Fruit fly (Drosophila melanogaster) whole organism, adult: ENCODE results near the gene CG3436.
A peak's percentile ranks its signal among the peaks of the same experiment; 100 is the strongest.

ENCODE experiments used
- CG11617 ChIP-seq: fragments of 200-800 bp; sonication (Bioruptor generic); optimal IDR thresholded peaks from 2 replicates; lab custom pipeline; 2017; ENCODE audit warnings: mild to moderate bottlenecking, missing biosample characterization, missing genetic modification reagents, missing genetic modification characterization
- CG12768 ChIP-seq: fragments of 200-800 bp; sonication (Bioruptor generic); optimal IDR thresholded peaks from 2 replicates; lab custom pipeline; 2017; ENCODE audit warnings: missing biosample characterization, missing genetic modification characterization, mild to moderate bottlenecking, moderate library complexity, missing genetic modification reagents
- CG14711 ChIP-seq: fragments of 200-800 bp; sonication (Bioruptor generic); optimal IDR thresholded peaks from 2 replicates; lab custom pipeline; 2018; ENCODE audit warnings: missing biosample characterization, mild to moderate bottlenecking, missing genetic modification characterization, moderate library complexity
- CG1620 ChIP-seq: fragments of 200-800 bp; sonication (Bioruptor generic); optimal IDR thresholded peaks from 2 replicates; lab custom pipeline; 2016; ENCODE audit warnings: missing biosample characterization, missing genetic modification characterization
- CG33017 ChIP-seq: fragments of 200-800 bp; sonication (Bioruptor generic); optimal IDR thresholded peaks from 2 replicates; lab custom pipeline; 2018; ENCODE audit warnings: missing biosample characterization, mild to moderate bottlenecking, missing genetic modification characterization, moderate library complexity
- CG5204 ChIP-seq: fragments of 200-800 bp; sonication (Bioruptor generic); optimal IDR thresholded peaks from 2 replicates; lab custom pipeline; 2016; ENCODE audit warnings: missing biosample characterization, missing genetic modification characterization
- CG7045 ChIP-seq: fragments of 200-800 bp; sonication (Bioruptor generic); optimal IDR thresholded peaks from 2 replicates; lab custom pipeline; 2017; ENCODE audit warnings: missing biosample characterization, mild to moderate bottlenecking, missing genetic modification characterization
- CG7101 ChIP-seq: fragments of 200-800 bp; sonication (Bioruptor generic); optimal IDR thresholded peaks from 2 replicates; lab custom pipeline; 2018; ENCODE audit warnings: missing biosample characterization, mild to moderate bottlenecking, missing genetic modification characterization, moderate library complexity
- Clk ChIP-seq: fragments of 200-800 bp; sonication (Bioruptor generic); optimal IDR thresholded peaks from 2 replicates; lab custom pipeline; 2017; ENCODE audit warnings: missing biosample characterization, missing genetic modification characterization
- Crg-1 ChIP-seq: fragments of 200-800 bp; sonication (Bioruptor generic); optimal IDR thresholded peaks from 2 replicates; lab custom pipeline; 2016; ENCODE audit warnings: missing biosample characterization, missing genetic modification characterization
- Hr96 ChIP-seq: fragments of 200-800 bp; sonication (Bioruptor generic); optimal IDR thresholded peaks from 2 replicates; lab custom pipeline; 2016; ENCODE audit warnings: missing biosample characterization, missing genetic modification characterization
- Mnt ChIP-seq: fragments of 200-800 bp; sonication (Bioruptor generic); optimal IDR thresholded peaks from 2 replicates; lab custom pipeline; 2016; ENCODE audit warnings: missing biosample characterization, mild to moderate bottlenecking, missing genetic modification characterization
- bab1 ChIP-seq: fragments of 200-800 bp; sonication (Bioruptor generic); optimal IDR thresholded peaks from 3 replicates; lab custom pipeline; 2019; ENCODE audit warnings: missing biosample characterization, mild to moderate bottlenecking, missing genetic modification characterization, moderate library complexity
- cic ChIP-seq: fragments of 200-800 bp; sonication (Bioruptor generic); optimal IDR thresholded peaks from 2 replicates; lab custom pipeline; 2017; ENCODE audit warnings: missing biosample characterization, mild to moderate bottlenecking, missing genetic modification characterization, moderate library complexity
- cnc ChIP-seq, 2 experiments: fragments of >200 bp; optimal IDR thresholded peaks; 2 replicates each; lab custom pipeline; 2017
- kay ChIP-seq: fragments of 200-800 bp; sonication (Bioruptor generic); peaks from one replicate; lab custom pipeline; 2016; ENCODE audit warnings: missing biosample characterization, missing genetic modification characterization, borderline replicate concordance
- ovo ChIP-seq: fragments of 200-800 bp; sonication (Bioruptor generic); optimal IDR thresholded peaks from 2 replicates; lab custom pipeline; 2016; ENCODE audit warnings: missing biosample characterization, missing genetic modification characterization
- pad ChIP-seq: fragments of 200-800 bp; sonication (Bioruptor generic); optimal IDR thresholded peaks from 3 replicates; lab custom pipeline; 2017; ENCODE audit warnings: missing biosample characterization, missing genetic modification characterization, mild to moderate bottlenecking, moderate library complexity, missing genetic modification reagents
- tj ChIP-seq: fragments of 200-800 bp; sonication (Bioruptor generic); optimal IDR thresholded peaks from 3 replicates; lab custom pipeline; 2017; ENCODE audit warnings: missing biosample characterization, mild to moderate bottlenecking, missing genetic modification characterization, moderate library complexity
- toe ChIP-seq: fragments of 200-800 bp; sonication (Bioruptor generic); optimal IDR thresholded peaks from 2 replicates; lab custom pipeline; 2016; ENCODE audit warnings: missing biosample characterization, missing genetic modification characterization

CG3436 gene

DNA sequence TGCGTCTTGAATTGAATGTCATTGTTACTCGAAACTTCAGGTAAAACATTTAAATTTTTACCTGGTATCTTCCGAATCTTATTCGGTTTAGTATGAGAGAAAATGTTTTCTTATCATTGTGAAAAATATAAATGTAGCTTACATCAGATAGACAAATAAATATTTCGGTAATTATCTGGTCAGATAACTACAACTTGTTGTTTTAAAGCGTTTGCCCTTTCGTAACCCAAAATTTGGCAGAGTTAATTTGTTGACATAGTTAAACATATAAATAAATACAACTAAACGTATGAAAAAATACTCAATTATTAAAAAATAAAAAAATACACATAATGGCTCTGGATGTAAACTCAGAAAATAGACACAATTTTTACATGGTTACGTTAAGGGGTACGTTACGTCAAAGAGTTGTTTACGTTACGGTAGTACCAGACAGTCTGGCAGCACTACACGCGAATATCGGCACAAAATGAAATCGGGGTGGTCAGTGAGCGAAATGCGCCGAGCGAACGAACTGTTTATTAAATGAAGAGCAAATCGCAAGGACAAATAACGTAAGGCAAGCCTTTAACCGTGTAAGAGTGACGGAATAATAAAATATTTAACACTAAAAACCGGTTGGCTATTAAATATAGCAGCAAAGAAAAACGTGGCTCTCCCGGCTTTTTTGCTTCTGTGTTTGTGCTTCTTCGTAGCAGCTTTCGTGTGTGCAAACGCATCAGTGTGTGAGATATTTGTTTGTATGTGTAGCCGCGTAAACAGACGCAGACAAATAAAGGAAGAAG, 26.7 kb downstream of the CG3436 start:
- TF ChIP-seq pad (GFP tag; lab: Kevin White, UChicago) (peak; percentile 35), kay (GFP tag; lab: Kevin White, UChicago) (peak; percentile 93), ovo (GFP tag; lab: Kevin White, UChicago) (no peak), CG1620 (GFP tag; lab: Kevin White, UChicago) (no peak), toe (no peak), cic (GFP tag; lab: Kevin White, UChicago) (peak; percentile 61), Mnt (GFP tag; lab: Kevin White, UChicago) (peak; percentile 77), CG7045 (GFP tag; lab: Kevin White, UChicago) (peak; percentile 19), Clk (GFP tag; lab: Kevin White, UChicago) (no peak), bab1 (GFP tag; lab: Kevin White, UChicago) (peak; percentile 13), tj (GFP tag; lab: Kevin White, UChicago) (peak; percentile 12), CG12768 (GFP tag; lab: Kevin White, UChicago) (peak; percentile 5), Hr96 (GFP tag; lab: Kevin White, UChicago) (no peak), Crg-1 (GFP tag; lab: Kevin White, UChicago) (peak; percentile 5)

DNA sequence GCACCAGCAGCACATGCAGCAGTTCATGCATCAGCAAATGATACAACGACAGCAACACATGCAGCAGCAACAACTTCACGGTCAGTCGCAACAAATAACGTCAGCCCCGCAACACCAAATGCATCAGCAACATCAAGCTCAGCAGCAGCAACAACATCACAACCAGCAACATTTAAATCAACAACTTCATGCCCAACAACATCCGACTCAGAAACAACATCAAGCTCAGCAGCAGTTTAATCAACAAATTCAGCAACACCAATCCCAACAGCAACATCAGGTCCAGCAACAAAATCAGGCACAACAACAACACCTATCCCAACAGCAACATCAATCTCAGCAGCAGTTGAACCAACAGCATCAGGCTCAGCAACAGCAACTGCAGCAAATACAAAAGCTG, 39.8 kb downstream of the CG3436 start:
- no peak for TF ChIP-seq CG7045 (GFP tag; lab: Kevin White, UChicago)
- TF ChIP-seq CG1620 (GFP tag; lab: Kevin White, UChicago): no peak
- no peak for TF ChIP-seq Clk (GFP tag; lab: Kevin White, UChicago)
- no peak for TF ChIP-seq cic (GFP tag; lab: Kevin White, UChicago)
- TF ChIP-seq CG7101 (tag; lab: Kevin White, UChicago): no peak
- no peak for TF ChIP-seq ovo (GFP tag; lab: Kevin White, UChicago)
- no peak for TF ChIP-seq tj (GFP tag; lab: Kevin White, UChicago)
- no peak for TF ChIP-seq CG5204 (GFP tag; lab: Kevin White, UChicago)
- TF ChIP-seq cnc (optimal IDR thresholded peaks at IDR 0.05; lab: Kevin White, UChicago): no peak
- TF ChIP-seq toe: no peak
- TF ChIP-seq pad (GFP tag; lab: Kevin White, UChicago): no peak
- TF ChIP-seq kay (GFP tag; lab: Kevin White, UChicago): no peak
- TF ChIP-seq CG12768 (GFP tag; lab: Kevin White, UChicago): no peak
- TF ChIP-seq Crg-1 (GFP tag; lab: Kevin White, UChicago): no peak
- TF ChIP-seq CG11617 (GFP tag; lab: Kevin White, UChicago): no peak

DNA sequence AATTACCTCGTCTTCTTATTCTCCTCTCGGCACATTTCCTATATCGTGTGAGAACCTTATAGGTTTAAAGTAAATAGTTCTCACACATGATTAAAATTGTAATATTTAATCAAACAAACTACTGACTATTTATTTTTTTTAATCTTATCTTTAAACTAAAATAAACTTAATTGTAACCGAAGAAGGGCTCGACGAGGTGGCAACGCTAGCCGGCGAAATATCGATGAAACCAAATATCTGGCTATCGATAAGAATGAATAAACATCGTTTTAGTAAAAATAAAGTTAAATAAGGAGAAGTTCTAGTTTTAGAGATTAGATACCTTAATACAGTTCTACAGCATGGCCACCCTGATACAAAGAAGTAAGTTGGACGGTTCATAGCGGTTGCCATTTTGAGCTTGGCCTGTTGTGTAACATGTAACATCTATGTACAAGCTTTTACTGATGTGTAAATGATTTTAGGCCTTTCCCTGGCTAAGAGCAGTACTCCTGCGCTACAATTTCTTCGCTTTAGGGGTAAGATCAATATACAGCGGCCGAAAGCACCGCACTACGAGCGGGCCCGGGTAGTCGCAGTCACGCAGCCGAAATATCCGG, 47.8 kb downstream of the CG3436 start, which contains the start of gene mRpL10:
TSS of gene mRpL10 (plus strand) at position 251 of the 599 bp plus-strand sequence.
- TF ChIP-seq bab1 (GFP tag; lab: Kevin White, UChicago) (peak; percentile 70), cic (GFP tag; lab: Kevin White, UChicago) (peak; percentile 4), CG7101 (tag; lab: Kevin White, UChicago) (peak; percentile 42), ovo (GFP tag; lab: Kevin White, UChicago) (peak; percentile 0), CG33017 (tag; lab: Kevin White, UChicago) (peak; percentile 65), CG12768 (GFP tag; lab: Kevin White, UChicago) (no peak), Clk (GFP tag; lab: Kevin White, UChicago) (no peak), toe (no peak), CG1620 (GFP tag; lab: Kevin White, UChicago) (peak; percentile 7), CG11617 (GFP tag; lab: Kevin White, UChicago) (peak; percentile 87), CG5204 (GFP tag; lab: Kevin White, UChicago) (no peak), pad (GFP tag; lab: Kevin White, UChicago) (peak; percentile 44), cnc (optimal IDR thresholded peaks at IDR 0.05; lab: Kevin White, UChicago) (no peak), Mnt (GFP tag; lab: Kevin White, UChicago) (peak; percentile 77), CG14711 (tag; lab: Kevin White, UChicago) (peak; percentile 55), CG7045 (GFP tag; lab: Kevin White, UChicago) (peak; percentile 18), Hr96 (GFP tag; lab: Kevin White, UChicago) (no peak), kay (GFP tag; lab: Kevin White, UChicago) (no peak), Crg-1 (GFP tag; lab: Kevin White, UChicago) (peak; percentile 67), tj (GFP tag; lab: Kevin White, UChicago) (peak; percentile 44)

DNA sequence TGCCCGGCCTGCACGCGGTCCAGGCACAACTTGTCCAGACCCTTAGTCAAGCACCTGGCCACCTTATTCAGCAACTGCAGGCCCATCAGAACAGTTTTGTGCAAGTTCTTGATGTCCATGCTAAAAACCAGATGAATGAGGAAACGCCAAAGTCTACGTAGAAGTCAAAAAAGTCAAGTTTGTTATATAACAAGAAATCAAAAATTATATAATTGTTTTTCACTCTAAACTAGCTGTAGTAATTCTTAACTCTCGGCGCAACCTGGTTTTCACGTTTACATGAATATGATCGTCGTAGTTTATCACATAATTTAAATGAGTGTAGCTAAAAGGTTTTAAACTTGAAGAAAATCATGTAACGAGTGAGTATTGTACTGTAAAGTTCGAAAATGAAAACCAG, 48.7 kb downstream of the CG3436 start:
- TF ChIP-seq pad (GFP tag; lab: Kevin White, UChicago): no peak
- no peak for TF ChIP-seq CG7101 (tag; lab: Kevin White, UChicago)
- no peak for TF ChIP-seq cnc (optimal IDR thresholded peaks at IDR 0.05; lab: Kevin White, UChicago)
- TF ChIP-seq cic (GFP tag; lab: Kevin White, UChicago): no peak
- TF ChIP-seq tj (GFP tag; lab: Kevin White, UChicago): no peak
- no peak for TF ChIP-seq CG11617 (GFP tag; lab: Kevin White, UChicago)
- TF ChIP-seq Hr96 (GFP tag; lab: Kevin White, UChicago): no peak
- no peak for TF ChIP-seq CG1620 (GFP tag; lab: Kevin White, UChicago)
- no peak for TF ChIP-seq Crg-1 (GFP tag; lab: Kevin White, UChicago)
- TF ChIP-seq toe: no peak
- TF ChIP-seq CG12768 (GFP tag; lab: Kevin White, UChicago): no peak
- TF ChIP-seq ovo (GFP tag; lab: Kevin White, UChicago): no peak
- no peak for TF ChIP-seq CG33017 (tag; lab: Kevin White, UChicago)

DNA sequence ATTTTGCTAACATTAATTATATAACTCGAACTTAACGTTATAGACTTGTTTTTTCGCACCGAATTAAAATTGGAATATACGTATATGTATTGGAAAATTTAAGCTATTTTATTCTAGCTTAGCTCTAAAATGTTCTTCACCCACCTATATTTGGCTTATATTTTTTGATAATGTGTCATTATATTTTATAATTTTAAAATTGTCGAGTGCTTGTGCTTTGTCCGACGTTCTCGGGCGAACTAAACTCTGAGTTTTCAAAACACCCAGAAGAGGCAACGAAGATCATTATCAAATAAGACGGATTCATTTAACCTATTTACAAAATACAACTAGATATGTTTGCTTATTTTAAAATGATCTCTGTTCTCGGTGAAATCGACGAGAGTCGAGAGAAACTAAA, 50.7 kb downstream of the CG3436 start:
- TF ChIP-seq CG11617 (GFP tag; lab: Kevin White, UChicago) (peak; percentile 43), Hr96 (GFP tag; lab: Kevin White, UChicago) (no peak), kay (GFP tag; lab: Kevin White, UChicago) (peak; percentile 97), CG12768 (GFP tag; lab: Kevin White, UChicago) (no peak)
